Worm (Caenorhabditis elegans) whole organism, young adult: ENCODE measurements around the gene wago-5.

ENCODE experiments used
- K11D2.4 ChIP-seq: fragments of 200-800 bp; sonication (Bioruptor generic); IDR thresholded peaks from 2 replicates; pipeline ENCODE4 v1.3.6; 2022; ENCODE audit warnings: missing genetic modification reagents, missing genetic modification characterization, missing compliant biosample characterization
- atf-7 ChIP-seq: sonication (generic microtip); optimal IDR thresholded peaks from 2 replicates; lab custom pipeline; 2017; ENCODE audit warnings: mild to moderate bottlenecking, missing genetic modification characterization, missing compliant biosample characterization
- ceh-27 ChIP-seq: fragments of 200-800 bp; sonication (Bioruptor generic); optimal IDR thresholded peaks from 2 replicates; lab custom pipeline; 2018; ENCODE audit warnings: mild to moderate bottlenecking, missing genetic modification characterization, moderate library complexity, missing compliant biosample characterization
- dpl-1 ChIP-seq: fragments of 150-350 bp; optimal IDR thresholded peaks from 2 replicates; lab custom pipeline; 2014; ENCODE audit warnings: missing biosample characterization, missing genetic modification reagents, missing genetic modification characterization
- efl-1 ChIP-seq: fragments of 150-350 bp; optimal IDR thresholded peaks from 2 replicates; lab custom pipeline; 2014; ENCODE audit warnings: missing biosample characterization, missing genetic modification reagents, missing genetic modification characterization
- him-1 ChIP-seq: sonication (generic microtip); optimal IDR thresholded peaks from 2 replicates; lab custom pipeline; 2016; ENCODE audit warnings: missing genotype, missing genetic modification reagents, missing genetic modification characterization, missing compliant biosample characterization
- lir-1 ChIP-seq: fragments of 200-800 bp; sonication (Bioruptor generic); conservative IDR thresholded peaks from 2 replicates; pipeline ENCODE4 v1.3.6; 2022; ENCODE audit warnings: missing genetic modification reagents, missing genetic modification characterization, missing compliant biosample characterization
- repo-1 ChIP-seq: sonication (generic microtip); optimal IDR thresholded peaks from 2 replicates; lab custom pipeline; 2017; ENCODE audit warnings: mild to moderate bottlenecking, missing genetic modification characterization, missing compliant biosample characterization
- snpc-4 ChIP-seq, 5 experiments: fragments of 150-350 bp in 1 of 5; sonication (generic microtip) in 4 of 5; optimal IDR thresholded peaks; 2 replicates each; lab custom pipeline; 2014 to 2018; ENCODE audit warnings: missing genetic modification characterization in 5 of 5, missing biosample characterization in 3 of 5, antibody characterized with exemption in 2 of 5, mild to moderate bottlenecking in 2 of 5, missing compliant biosample characterization in 2 of 5, missing genotype in 2 of 5, moderate library complexity in 2 of 5, missing genetic modification reagents in 1 of 5
- sptf-2 ChIP-seq: fragments of 200-800 bp; sonication (Bioruptor generic); optimal IDR thresholded peaks from 2 replicates; lab custom pipeline; 2018; ENCODE audit warnings: mild to moderate bottlenecking, missing genetic modification characterization, missing compliant biosample characterization
- unc-130 ChIP-seq: sonication (generic microtip); optimal IDR thresholded peaks from 2 replicates; lab custom pipeline; 2016; ENCODE audit warnings: missing genetic modification reagents, missing genetic modification characterization, missing compliant biosample characterization
- ztf-22 ChIP-seq: fragments of 200-800 bp; sonication (Bioruptor generic); optimal IDR thresholded peaks from 2 replicates; lab custom pipeline; 2018; ENCODE audit warnings: mild to moderate bottlenecking, missing genetic modification characterization, moderate library complexity, missing compliant biosample characterization

ce11 chrII:5833136-5833535 lies 17.9 kb upstream of the wago-5 start, which contains the start of gene gtap-1:
- no peak for TF ChIP-seq ztf-22 (GFP tag; lab: Kevin White, UChicago)
- no peak for TF ChIP-seq sptf-2
- no peak for TF ChIP-seq unc-130 (GFP tag; lab: Kevin White, UChicago)
- no peak for TF ChIP-seq him-1 (tag; lab: Kevin White, UChicago)
- TF ChIP-seq dpl-1, result no peak
- TF ChIP-seq repo-1, result no peak
- TF ChIP-seq ceh-27 (GFP tag; lab: Kevin White, UChicago), result no peak
- TF ChIP-seq lir-1 (GFP tag; lab: Robert Waterston, UW), result no peak
- no peak for TF ChIP-seq atf-7 (tag; lab: Kevin White, UChicago)
- no peak for TF ChIP-seq snpc-4 (GFP tag; optimal IDR thresholded peaks at IDR 0.05; lab: Kevin White, UChicago)
- TF ChIP-seq snpc-4 (tag; optimal IDR thresholded peaks at IDR 0.05; lab: Kevin White, UChicago), result no peak
- no peak for TF ChIP-seq efl-1 (GFP tag; lab: Kevin White, UChicago)
- TF ChIP-seq K11D2.4 (GFP tag; lab: Robert Waterston, UW), result no peak
